Worm (Caenorhabditis elegans) whole organism, late embryonic: Measurements from ENCODE around the gene C39B5.2.

Experiments
- F13H6.1 ChIP-seq: sonication (generic microtip); optimal IDR thresholded peaks from 2 replicates; lab custom pipeline; 2016; ENCODE audit warnings: missing genetic modification characterization, missing compliant biosample characterization
- ceh-24 ChIP-seq: sonication (generic microtip); optimal IDR thresholded peaks from 2 replicates; lab custom pipeline; 2016; ENCODE audit warnings: mild to moderate bottlenecking, missing genetic modification characterization, missing compliant biosample characterization
- ceh-34 ChIP-seq: sonication (generic microtip); optimal IDR thresholded peaks from 2 replicates; lab custom pipeline; 2016; ENCODE audit warnings: mild to moderate bottlenecking, missing genetic modification characterization, missing compliant biosample characterization
- che-1 ChIP-seq: sonication (generic microtip); optimal IDR thresholded peaks from 2 replicates; lab custom pipeline; 2016; ENCODE audit warnings: mild to moderate bottlenecking, missing genetic modification characterization, missing compliant biosample characterization

- no peak for TF ChIP-seq ceh-24
- TF ChIP-seq ceh-34 (tag; lab: Kevin White, UChicago): no peak
- TF ChIP-seq F13H6.1 (tag; lab: Kevin White, UChicago): no peak
- TF ChIP-seq che-1 (tag; lab: Kevin White, UChicago): no peak
Observed at ce11 chrIII:2253027-2253499, 18.4 kb downstream of the C39B5.2 start, which contains the start of gene fbxa-73.
